Worm (Caenorhabditis elegans) whole organism, mixed stage, embryonic: ENCODE results near the gene bmk-1.

ENCODE experiments used
- M03D4.4 ChIP-seq: sonication (generic microtip); optimal IDR thresholded peaks from 2 replicates; lab custom pipeline; 2017; ENCODE audit warnings: mild to moderate bottlenecking, missing genetic modification characterization, missing compliant biosample characterization
- blmp-1 ChIP-seq: fragments of 150-350 bp; optimal IDR thresholded peaks from 2 replicates; lab custom pipeline; 2014; ENCODE audit warnings: missing biosample characterization, missing genetic modification characterization
- ceh-83 ChIP-seq: fragments of 200-800 bp; sonication (Bioruptor generic); optimal IDR thresholded peaks from 2 replicates; lab custom pipeline; 2018; ENCODE audit warnings: mild to moderate bottlenecking, missing genetic modification characterization, missing compliant biosample characterization
- drap-1 ChIP-seq: fragments of 200-800 bp; sonication (Bioruptor generic); optimal IDR thresholded peaks from 3 replicates; lab custom pipeline; 2018; ENCODE audit warnings: mild to moderate bottlenecking, missing genetic modification characterization, missing compliant biosample characterization
- elt-1 ChIP-seq: sonication (generic microtip); optimal IDR thresholded peaks from 2 replicates; lab custom pipeline; 2017; ENCODE audit warnings: missing genetic modification characterization, mild to moderate bottlenecking, missing compliant biosample characterization, antibody characterized with exemption, moderate library complexity, borderline replicate concordance; ENCODE audit not compliant: insufficient read depth
- elt-3 ChIP-seq: fragments of 150-350 bp; optimal IDR thresholded peaks from 2 replicates; lab custom pipeline; 2014; ENCODE audit warnings: missing biosample characterization, missing genetic modification characterization
- hlh-1 ChIP-seq: fragments of 150-350 bp; optimal IDR thresholded peaks from 2 replicates; lab custom pipeline; 2014; ENCODE audit warnings: missing biosample characterization, missing genetic modification reagents, missing genetic modification characterization
- lin-13 ChIP-seq: fragments of 150-350 bp; optimal IDR thresholded peaks from 2 replicates; lab custom pipeline; 2014; ENCODE audit warnings: missing biosample characterization, missing genetic modification characterization
- lsy-2 ChIP-seq: fragments of 150-350 bp; optimal IDR thresholded peaks from 2 replicates; lab custom pipeline; 2014; ENCODE audit warnings: missing biosample characterization, missing genetic modification characterization
- mep-1 ChIP-seq: fragments of 150-350 bp; optimal IDR thresholded peaks from 2 replicates; lab custom pipeline; 2017; ENCODE audit warnings: missing biosample characterization, missing genetic modification reagents, missing genetic modification characterization, inconsistent platforms
- nhr-12 ChIP-seq: fragments of 150-350 bp; optimal IDR thresholded peaks from 2 replicates; lab custom pipeline; 2014; ENCODE audit warnings: missing biosample characterization, missing genetic modification characterization
- nhr-2 ChIP-seq: fragments of 150-350 bp; optimal IDR thresholded peaks from 2 replicates; lab custom pipeline; 2014; ENCODE audit warnings: missing biosample characterization, missing genetic modification characterization
- nhr-237 ChIP-seq: fragments of 150-350 bp; optimal IDR thresholded peaks from 2 replicates; lab custom pipeline; 2014; ENCODE audit warnings: missing biosample characterization, missing genetic modification characterization
- nhr-28 ChIP-seq: fragments of 150-350 bp; optimal IDR thresholded peaks from 2 replicates; lab custom pipeline; 2014; ENCODE audit warnings: missing biosample characterization, missing genetic modification characterization
- sptf-1 ChIP-seq: sonication (generic microtip); optimal IDR thresholded peaks from 2 replicates; lab custom pipeline; 2017; ENCODE audit warnings: mild to moderate bottlenecking, missing genetic modification characterization, moderate library complexity, missing compliant biosample characterization
- tbx-8 ChIP-seq: fragments of 200-800 bp; sonication (Bioruptor generic); optimal IDR thresholded peaks from 2 replicates; lab custom pipeline; 2018; ENCODE audit warnings: mild to moderate bottlenecking, missing genetic modification characterization, moderate library complexity, missing compliant biosample characterization
- unc-120 ChIP-seq: sonication (generic microtip); optimal IDR thresholded peaks from 2 replicates; lab custom pipeline; 2017; ENCODE audit warnings: missing genetic modification characterization, missing compliant biosample characterization; ENCODE audit not compliant: poor library complexity, severe bottlenecking
- unc-62 ChIP-seq: fragments of 150-350 bp; optimal IDR thresholded peaks from 2 replicates; lab custom pipeline; 2014; ENCODE audit warnings: missing biosample characterization, missing genetic modification reagents, missing genetic modification characterization
- zip-8 ChIP-seq: fragments of 150-350 bp; optimal IDR thresholded peaks from 2 replicates; lab custom pipeline; 2014; ENCODE audit warnings: missing biosample characterization, missing genetic modification characterization
- ztf-11 ChIP-seq: fragments of 150-350 bp; optimal IDR thresholded peaks from 2 replicates; lab custom pipeline; 2014; ENCODE audit warnings: missing biosample characterization, missing genetic modification characterization

bmk-1 gene

DNA sequence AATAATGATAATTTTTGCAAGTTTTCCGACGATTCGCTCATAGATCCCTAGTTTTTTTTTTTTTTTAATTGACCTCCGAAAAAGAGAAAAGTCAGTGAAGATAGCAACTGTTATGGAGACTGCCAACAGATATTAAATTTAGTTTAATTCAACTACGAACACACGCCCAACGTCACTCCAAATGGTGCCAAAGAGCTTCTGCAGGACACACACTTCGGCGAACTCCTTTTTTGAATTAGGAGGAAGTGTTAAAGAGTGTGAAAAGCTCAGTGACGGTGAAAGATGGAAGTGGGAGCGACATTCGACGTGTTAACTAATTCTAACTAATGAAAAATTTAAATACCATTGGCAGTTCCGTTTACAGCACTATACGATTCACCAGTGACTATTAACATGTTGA lies 44.8 kb downstream of the bmk-1 start:
- TF ChIP-seq M03D4.4 (tag; lab: Kevin White, UChicago): no peak
- no peak for TF ChIP-seq lsy-2 (tag; lab: Kevin White, UChicago)
- TF ChIP-seq lin-13: no peak
- no peak for TF ChIP-seq nhr-28 (tag; lab: Kevin White, UChicago)
- TF ChIP-seq blmp-1 (tag; lab: Kevin White, UChicago): no peak
- no peak for TF ChIP-seq elt-1 (tag; lab: Kevin White, UChicago)

DNA sequence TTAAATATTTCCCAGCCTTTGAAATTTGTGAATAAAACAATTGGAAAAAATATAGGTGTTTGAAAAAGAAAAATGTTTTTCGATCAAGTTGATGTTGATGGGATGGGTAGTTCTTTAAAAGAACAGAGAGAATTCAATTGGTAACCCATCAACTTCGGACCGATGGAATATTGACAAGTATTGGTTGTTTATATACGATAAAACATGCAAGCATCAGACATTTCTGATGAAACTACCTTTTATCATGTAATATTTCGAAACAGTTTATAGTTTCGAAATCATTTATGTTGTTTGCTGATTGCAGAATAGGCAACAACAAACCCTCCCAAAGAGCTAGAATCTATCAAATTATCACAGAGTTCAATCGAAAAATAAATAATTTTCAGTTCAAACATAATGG lies 46.9 kb downstream of the bmk-1 start:
- TF ChIP-seq ztf-11 (tag; lab: Kevin White, UChicago) (no peak), nhr-2 (no peak), drap-1 (no peak), zip-8 (tag; lab: Kevin White, UChicago) (no peak), hlh-1 (tag; lab: Kevin White, UChicago) (no peak), sptf-1 (tag; lab: Kevin White, UChicago) (no peak), tbx-8 (GFP tag; lab: Kevin White, UChicago) (no peak), ceh-83 (GFP tag; lab: Kevin White, UChicago) (no peak), unc-120 (tag; lab: Kevin White, UChicago) (no peak), elt-3 (tag; lab: Kevin White, UChicago) (no peak)
- TF ChIP-seq, all 35 proteins: peak for 0

DNA sequence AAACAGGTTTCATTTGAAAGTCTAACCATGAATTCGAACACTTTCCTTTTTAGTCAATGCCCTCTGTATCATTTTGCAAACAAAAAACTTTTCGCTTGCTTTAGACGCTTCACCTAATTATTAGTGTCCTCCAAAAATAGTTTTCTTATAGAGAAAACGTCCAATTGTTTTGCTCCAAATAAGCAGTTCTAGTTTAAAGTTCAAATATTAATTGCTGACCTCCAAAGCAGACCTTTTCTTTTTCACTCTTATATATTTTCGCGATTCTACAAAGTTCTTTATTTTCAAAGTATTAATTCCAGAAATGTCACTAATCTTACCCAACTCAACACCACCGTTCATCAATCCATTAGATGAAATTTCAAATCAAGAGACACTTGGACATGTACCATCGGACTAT lies 48.0 kb downstream of the bmk-1 start, which contains the start of gene gnrr-2:
TSS of gene gnrr-2 (plus strand) at position 301 of the 400 bp plus-strand sequence.
- TF ChIP-seq sptf-1 (tag; lab: Kevin White, UChicago) (no peak), ceh-83 (GFP tag; lab: Kevin White, UChicago) (no peak), nhr-12 (no peak), unc-62 (GFP tag; lab: Kevin White, UChicago) (no peak), unc-120 (tag; lab: Kevin White, UChicago) (no peak), lin-13 (no peak)

DNA sequence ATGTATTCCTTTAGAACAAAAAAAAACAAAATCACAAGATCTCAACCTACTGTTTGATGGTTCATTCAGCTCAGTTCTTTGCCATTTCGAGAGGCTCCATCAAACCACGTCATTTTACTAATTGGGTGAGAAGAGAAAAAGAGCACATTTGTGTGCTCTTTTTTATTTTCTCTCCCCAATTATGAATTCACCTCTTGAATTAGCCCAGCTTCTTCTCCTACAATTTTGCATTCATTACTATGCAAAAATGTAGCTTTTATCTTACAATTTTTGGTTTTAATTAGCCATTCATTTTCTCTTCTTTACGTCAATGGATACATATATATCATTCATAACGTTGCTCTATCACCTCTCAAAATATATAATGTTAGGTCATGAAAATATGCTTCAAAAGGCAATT lies 51.1 kb downstream of the bmk-1 start:
- TF ChIP-seq nhr-237 (tag; lab: Kevin White, UChicago) (no peak), mep-1 (tag; lab: Kevin White, UChicago) (no peak), elt-1 (tag; lab: Kevin White, UChicago) (no peak), lin-13 (no peak)
